Fruit fly (Drosophila melanogaster) whole organism, wandering third instar larva: ENCODE data around the gene CG43291.

Source experiments
- Abd-B ChIP-seq: fragments of >200 bp; optimal IDR thresholded peaks from 2 replicates; lab custom pipeline; 2017; ENCODE audit warnings: missing biosample characterization, missing genetic modification characterization
- CG32264 ChIP-seq: fragments of 200-800 bp; sonication (Bioruptor generic); optimal IDR thresholded peaks from 2 replicates; lab custom pipeline; 2016; ENCODE audit warnings: missing biosample characterization, missing genetic modification characterization
- CG9705 ChIP-seq: fragments of 200-800 bp; sonication (Bioruptor generic); optimal IDR thresholded peaks from 2 replicates; lab custom pipeline; 2018; ENCODE audit warnings: missing biosample characterization, mild to moderate bottlenecking, missing genetic modification characterization
- CrebA ChIP-seq: fragments of 200-800 bp; sonication (Bioruptor generic); optimal IDR thresholded peaks from 2 replicates; lab custom pipeline; 2016; ENCODE audit warnings: missing biosample characterization, mild to moderate bottlenecking, missing genetic modification characterization, borderline replicate concordance
- Dfd ChIP-seq: fragments of >200 bp; optimal IDR thresholded peaks from 2 replicates; lab custom pipeline; 2017; ENCODE audit warnings: missing biosample characterization, missing genetic modification characterization
- Dif ChIP-seq: fragments of 200-275, 200-300 bp; sonication (Bioruptor generic); optimal IDR thresholded peaks from 2 replicates; lab custom pipeline; 2018; ENCODE audit warnings: missing biosample characterization, missing genetic modification characterization; ENCODE audit not compliant: partially characterized antibody
- GATAd ChIP-seq: sonication (Bioruptor generic); optimal IDR thresholded peaks from 2 replicates; lab custom pipeline; 2016; ENCODE audit warnings: missing biosample characterization, missing genetic modification characterization
- HLH106 ChIP-seq: fragments of 200-800 bp; optimal IDR thresholded peaks from 3 replicates; lab custom pipeline; 2019; ENCODE audit warnings: missing biosample characterization, mild to moderate bottlenecking, missing genetic modification characterization, moderate library complexity
- Hnf4 ChIP-seq: fragments of 200-800 bp; sonication (Bioruptor generic); optimal IDR thresholded peaks from 2 replicates; lab custom pipeline; 2016; ENCODE audit warnings: missing biosample characterization, mild to moderate bottlenecking, missing genetic modification characterization
- Hr78 ChIP-seq: fragments of >200 bp; optimal IDR thresholded peaks from 2 replicates; lab custom pipeline; 2017; ENCODE audit warnings: missing biosample characterization, missing genetic modification characterization
- Hr83 ChIP-seq: fragments of 200-300 bp; sonication (Bioruptor generic); optimal IDR thresholded peaks from 2 replicates; lab custom pipeline; 2016; ENCODE audit warnings: missing biosample characterization, mild to moderate bottlenecking, missing genetic modification characterization, moderate library complexity; ENCODE audit not compliant: poor library complexity, severe bottlenecking
- Jra ChIP-seq: sonication (Bioruptor generic); optimal IDR thresholded peaks from 2 replicates; lab custom pipeline; 2016; ENCODE audit warnings: missing biosample characterization, missing genetic modification characterization
- Mio ChIP-seq: sonication (Bioruptor generic); optimal IDR thresholded peaks from 2 replicates; lab custom pipeline; 2016; ENCODE audit warnings: missing biosample characterization, missing genetic modification characterization
- Myc ChIP-seq: fragments of >200 bp; optimal IDR thresholded peaks from 2 replicates; lab custom pipeline; 2017
- N ChIP-seq: fragments of >200 bp; optimal IDR thresholded peaks from 2 replicates; lab custom pipeline; 2018; ENCODE audit warnings: missing biosample characterization, missing external identifiers, missing genetic modification characterization
- OdsH ChIP-seq: fragments of 200-800 bp; sonication (Bioruptor generic); optimal IDR thresholded peaks from 2 replicates; lab custom pipeline; 2016; ENCODE audit warnings: missing biosample characterization, mild to moderate bottlenecking, missing genetic modification characterization
- Rel ChIP-seq, 2 experiments: fragments of 200-800 bp; sonication (Bioruptor generic) in 1 of 2; optimal IDR thresholded peaks; 2 replicates in 1 of 2; 3 replicates in 1 of 2; lab custom pipeline; 2016 to 2019; ENCODE audit warnings: mild to moderate bottlenecking in 2 of 2, missing biosample characterization in 2 of 2, missing genetic modification characterization in 2 of 2, moderate library complexity in 1 of 2
- Sp1 ChIP-seq: fragments of 200-800 bp; sonication (Bioruptor generic); optimal IDR thresholded peaks from 3 replicates; lab custom pipeline; 2019; ENCODE audit warnings: missing biosample characterization, mild to moderate bottlenecking, missing genetic modification characterization, moderate library complexity
- Vsx2 ChIP-seq: fragments of 200-300, 225-300 bp; sonication (Bioruptor generic); optimal IDR thresholded peaks from 2 replicates; lab custom pipeline; 2018; ENCODE audit warnings: missing biosample characterization, missing genetic modification characterization; ENCODE audit not compliant: partially characterized antibody
- br ChIP-seq: fragments of 200-800 bp; sonication (Bioruptor generic); optimal IDR thresholded peaks from 2 replicates; lab custom pipeline; 2016; ENCODE audit warnings: missing biosample characterization, missing genetic modification characterization
- brk ChIP-seq: fragments of 200-800 bp; sonication (Bioruptor generic); optimal IDR thresholded peaks from 2 replicates; lab custom pipeline; 2016; ENCODE audit warnings: missing biosample characterization, mild to moderate bottlenecking, missing genetic modification characterization
- dl ChIP-seq, 2 experiments: fragments of 175-275, 200-275 bp in 1 of 2; fragments of 200-275 bp in 1 of 2; sonication (Bioruptor generic); optimal IDR thresholded peaks; lab custom pipeline; 2018; ENCODE audit warnings: mild to moderate bottlenecking in 2 of 2, missing biosample characterization in 2 of 2, missing genetic modification characterization in 2 of 2, moderate library complexity in 2 of 2; ENCODE audit not compliant: partially characterized antibody in 2 of 2, insufficient read depth in 1 of 2
- dmrt93B ChIP-seq: fragments of 200-800 bp; sonication (Bioruptor generic); optimal IDR thresholded peaks from 2 replicates; lab custom pipeline; 2018; ENCODE audit warnings: missing biosample characterization, mild to moderate bottlenecking, missing genetic modification characterization
- dsf ChIP-seq: sonication (Bioruptor generic); optimal IDR thresholded peaks from 2 replicates; lab custom pipeline; 2016; ENCODE audit warnings: missing biosample characterization, missing genetic modification characterization, borderline replicate concordance
- ey ChIP-seq: fragments of 200-800 bp; sonication (Bioruptor generic); optimal IDR thresholded peaks from 2 replicates; lab custom pipeline; 2016; ENCODE audit warnings: missing biosample characterization, missing genetic modification characterization
- foxo ChIP-seq, 2 experiments: fragments of 200-800 bp; sonication (Bioruptor generic); optimal IDR thresholded peaks; 2 replicates in 1 of 2; 3 replicates in 1 of 2; lab custom pipeline; 2016 to 2017; ENCODE audit warnings: missing biosample characterization in 2 of 2, missing genetic modification characterization in 2 of 2
- fru ChIP-seq: fragments of 200-800 bp; sonication (Bioruptor generic); optimal IDR thresholded peaks from 3 replicates; lab custom pipeline; 2016; ENCODE audit warnings: missing biosample characterization, mild to moderate bottlenecking, missing genetic modification characterization
- h ChIP-seq: fragments of 200-800 bp; sonication (Bioruptor generic); optimal IDR thresholded peaks from 3 replicates; lab custom pipeline; 2016; ENCODE audit warnings: missing biosample characterization, mild to moderate bottlenecking, missing genetic modification characterization
- jim ChIP-seq: fragments of 175-275, 200-325 bp; sonication (Bioruptor generic); optimal IDR thresholded peaks from 2 replicates; lab custom pipeline; 2016; ENCODE audit warnings: missing biosample characterization, mild to moderate bottlenecking, missing genetic modification characterization
- lola ChIP-seq: fragments of >200 bp; optimal IDR thresholded peaks from 2 replicates; lab custom pipeline; 2017; ENCODE audit warnings: missing biosample characterization, missing genetic modification characterization
- pan ChIP-seq: fragments of >200 bp; optimal IDR thresholded peaks from 2 replicates; lab custom pipeline; 2017
- psq ChIP-seq: fragments of 200-800 bp; sonication (Bioruptor generic); optimal IDR thresholded peaks from 3 replicates; lab custom pipeline; 2017; ENCODE audit warnings: missing biosample characterization, mild to moderate bottlenecking, missing genetic modification characterization, moderate library complexity
- rgr ChIP-seq: fragments of 200-800 bp; sonication (Bioruptor generic); optimal IDR thresholded peaks from 3 replicates; lab custom pipeline; 2016; ENCODE audit warnings: missing biosample characterization, mild to moderate bottlenecking, missing genetic modification characterization
- sage ChIP-seq: fragments of 200-800 bp; sonication (Bioruptor generic); optimal IDR thresholded peaks from 2 replicates; lab custom pipeline; 2016; ENCODE audit warnings: missing biosample characterization, mild to moderate bottlenecking, missing genetic modification characterization
- sv ChIP-seq: fragments of 200-800 bp; sonication (Bioruptor generic); optimal IDR thresholded peaks from 3 replicates; lab custom pipeline; 2016; ENCODE audit warnings: missing biosample characterization, missing genetic modification characterization
- tai ChIP-seq: sonication (Bioruptor generic); optimal IDR thresholded peaks from 2 replicates; lab custom pipeline; 2016; ENCODE audit warnings: missing biosample characterization, missing genetic modification characterization
- usp ChIP-seq: fragments of >200 bp; optimal IDR thresholded peaks from 2 replicates; lab custom pipeline; 2017; ENCODE audit warnings: missing biosample characterization, missing genetic modification characterization
- woc ChIP-seq: sonication (Bioruptor generic); optimal IDR thresholded peaks from 2 replicates; lab custom pipeline; 2016; ENCODE audit warnings: missing biosample characterization, mild to moderate bottlenecking, missing genetic modification characterization

The CG43291 gene

dm6 chr3R:14289958-14290835 is 45.7 kb upstream of the CG43291 start:
- TF ChIP-seq Rel (GFP tag; optimal IDR thresholded peaks at IDR 0.05; lab: Kevin White, UChicago) = no peak
- TF ChIP-seq Rel (tag; optimal IDR thresholded peaks at IDR 0.05; lab: Kevin White, UChicago) = peak; percentile 84
- TF ChIP-seq Hr83 = peak; percentile 11
- TF ChIP-seq dl (GFP tag; optimal IDR thresholded peaks at IDR 0.05; lab: Kevin White, UChicago; ENCODE audit: insufficient read depth in 1 of 2, partially characterized antibody in 2 of 2) = no peak
- no peak for TF ChIP-seq Mio
- peak in 1 of 2 experiments; percentile 57 for TF ChIP-seq foxo (GFP tag; optimal IDR thresholded peaks at IDR 0.05; lab: Kevin White, UChicago)
- peak; percentile 30 for TF ChIP-seq Sp1 (GFP tag; lab: Kevin White, UChicago)
- TF ChIP-seq ey (GFP tag; lab: Kevin White, UChicago) = peak; percentile 27
- peak; percentile 54 for TF ChIP-seq fru
- TF ChIP-seq OdsH (GFP tag; lab: Kevin White, UChicago) = peak; percentile 57
- peak; percentile 46 for TF ChIP-seq HLH106 (tag; lab: Kevin White, UChicago)
- TF ChIP-seq psq (GFP tag; lab: Kevin White, UChicago) = peak; percentile 36
- TF ChIP-seq br (GFP tag; lab: Kevin White, UChicago) = peak; percentile 21
- TF ChIP-seq h = peak; percentile 69
- TF ChIP-seq GATAd (GFP tag; lab: Kevin White, UChicago) = no peak
- TF ChIP-seq dmrt93B (GFP tag; lab: Kevin White, UChicago) = peak; percentile 29
- no peak for TF ChIP-seq Myc
- TF ChIP-seq woc (GFP tag; lab: Kevin White, UChicago) = peak; percentile 38
- peak; percentile 22 for TF ChIP-seq rgr (GFP tag; lab: Kevin White, UChicago)

DNA sequence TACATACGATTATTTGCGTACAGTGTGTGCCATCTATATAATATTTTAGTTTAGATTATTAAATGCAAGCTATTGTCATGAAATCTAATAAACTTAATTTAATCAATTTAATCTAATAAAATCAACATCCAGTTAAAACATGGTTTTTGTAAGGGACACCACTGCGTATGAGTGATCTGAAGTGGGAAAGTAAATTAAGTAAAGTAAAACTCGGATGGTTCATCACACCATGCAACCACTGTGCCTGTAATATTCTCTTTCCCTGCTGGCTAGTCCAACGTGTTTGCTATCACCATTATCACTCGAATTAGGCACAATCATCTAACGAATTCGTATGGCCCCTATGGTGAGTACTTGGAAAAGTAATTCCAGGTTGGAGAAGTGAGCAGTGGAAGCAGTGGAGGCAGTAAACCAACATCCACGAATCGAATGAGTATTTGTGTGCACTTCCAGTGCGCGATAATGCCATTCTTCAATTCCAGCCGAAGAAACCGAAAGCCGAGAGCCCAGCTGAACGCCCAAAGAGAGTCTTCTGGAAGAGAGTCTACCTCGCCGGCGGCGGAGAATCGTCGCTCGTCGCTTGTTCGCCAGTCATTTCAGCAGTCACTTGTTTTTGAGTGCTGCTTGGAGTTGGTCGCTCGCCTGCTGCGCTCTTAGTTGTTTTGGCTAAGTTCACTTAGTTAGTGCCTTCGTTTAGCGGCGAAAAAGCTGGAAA is 44.3 kb upstream of the CG43291 start, which contains the start of gene red:
Gene red (plus strand): TSS at position 403 of the 715 bp plus-strand sequence.
- TF ChIP-seq jim = peak; percentile 48
- TF ChIP-seq usp (GFP tag; lab: Kevin White, UChicago) = no peak
- peak; percentile 38 for TF ChIP-seq Vsx2
- TF ChIP-seq Dif = peak; percentile 92
- no peak for TF ChIP-seq pan (lab: Kevin White, UChicago)
- TF ChIP-seq Jra (GFP tag; lab: Kevin White, UChicago) = peak; percentile 41
- peak; percentile 18 for TF ChIP-seq Sp1 (GFP tag; lab: Kevin White, UChicago)
- TF ChIP-seq GATAd (GFP tag; lab: Kevin White, UChicago) = no peak
- peak in 1 of 2 experiments; percentile 55 for TF ChIP-seq foxo (GFP tag; optimal IDR thresholded peaks at IDR 0.05; lab: Kevin White, UChicago)
- peak; percentile 60 for TF ChIP-seq rgr (GFP tag; lab: Kevin White, UChicago)
- TF ChIP-seq Hnf4 (GFP tag; lab: Kevin White, UChicago) = peak; percentile 38
- TF ChIP-seq fru = peak; percentile 86
- no peak for TF ChIP-seq Rel (GFP tag; optimal IDR thresholded peaks at IDR 0.05; lab: Kevin White, UChicago)
- TF ChIP-seq Rel (tag; optimal IDR thresholded peaks at IDR 0.05; lab: Kevin White, UChicago) = peak; percentile 35
- TF ChIP-seq dl (GFP tag; optimal IDR thresholded peaks at IDR 0.05; lab: Kevin White, UChicago; ENCODE audit: insufficient read depth in 1 of 2, partially characterized antibody in 2 of 2) = peak; percentile 65 to 77
- TF ChIP-seq Mio = no peak
- no peak for TF ChIP-seq dmrt93B (GFP tag; lab: Kevin White, UChicago)
- TF ChIP-seq Abd-B (GFP tag; lab: Kevin White, UChicago) = no peak
- peak; percentile 62 for TF ChIP-seq CrebA (GFP tag; lab: Kevin White, UChicago)
- no peak for TF ChIP-seq dsf (GFP tag; lab: Kevin White, UChicago)
- no peak for TF ChIP-seq Hr78 (GFP tag; lab: Kevin White, UChicago)
- peak; percentile 50 for TF ChIP-seq OdsH (GFP tag; lab: Kevin White, UChicago)
- no peak for TF ChIP-seq lola (GFP tag; lab: Kevin White, UChicago)
- no peak for TF ChIP-seq Dfd (GFP tag; lab: Kevin White, UChicago)
- peak; percentile 13 for TF ChIP-seq br (GFP tag; lab: Kevin White, UChicago)
- TF ChIP-seq CG9705 (GFP tag; lab: Kevin White, UChicago) = no peak
- TF ChIP-seq Hr83 = peak; percentile 82
- peak; percentile 45 for TF ChIP-seq sage (GFP tag; lab: Kevin White, UChicago)
- peak; percentile 45 for TF ChIP-seq ey (GFP tag; lab: Kevin White, UChicago)
- TF ChIP-seq HLH106 (tag; lab: Kevin White, UChicago) = peak; percentile 43
- TF ChIP-seq woc (GFP tag; lab: Kevin White, UChicago) = peak; percentile 14
- no peak for TF ChIP-seq N
- TF ChIP-seq sv (GFP tag; lab: Kevin White, UChicago) = peak; percentile 39
- peak; percentile 57 for TF ChIP-seq brk (GFP tag; lab: Kevin White, UChicago)
- peak; percentile 61 for TF ChIP-seq h
- peak; percentile 11 for TF ChIP-seq tai (GFP tag; lab: Kevin White, UChicago)
- TF ChIP-seq Myc = no peak
- TF ChIP-seq CG32264 (GFP tag; lab: Kevin White, UChicago) = no peak
- TF ChIP-seq psq (GFP tag; lab: Kevin White, UChicago) = peak; percentile 50
